Worm (Caenorhabditis elegans) whole organism, L1 larva: ENCODE measurements around the gene bus-1.

Source experiments
- C34B4.2 ChIP-seq: sonication (generic microtip); optimal IDR thresholded peaks from 2 replicates; lab custom pipeline; 2017; ENCODE audit warnings: mild to moderate bottlenecking, missing genetic modification characterization, missing compliant biosample characterization
- F16B12.6 ChIP-seq: fragments of 150-350 bp; optimal IDR thresholded peaks from 2 replicates; lab custom pipeline; 2014; ENCODE audit warnings: missing biosample characterization, missing genetic modification characterization
- blmp-1 ChIP-seq: fragments of 150-350 bp; optimal IDR thresholded peaks from 2 replicates; lab custom pipeline; 2014; ENCODE audit warnings: missing biosample characterization, missing genetic modification characterization
- ceh-63 ChIP-seq: fragments of 200-800 bp; sonication (Bioruptor generic); optimal IDR thresholded peaks from 2 replicates; lab custom pipeline; 2018; ENCODE audit warnings: mild to moderate bottlenecking, missing genetic modification characterization, missing compliant biosample characterization
- ceh-8 ChIP-seq: fragments of 200-800 bp; sonication (Bioruptor generic); optimal IDR thresholded peaks from 2 replicates; lab custom pipeline; 2018; ENCODE audit warnings: mild to moderate bottlenecking, missing genetic modification characterization, moderate library complexity, missing compliant biosample characterization
- dsc-1 ChIP-seq: sonication (generic microtip); optimal IDR thresholded peaks from 2 replicates; lab custom pipeline; 2016; ENCODE audit warnings: mild to moderate bottlenecking, missing genetic modification characterization, missing compliant biosample characterization
- efl-1 ChIP-seq, 4 experiments: fragments of 150-350 bp; optimal IDR thresholded peaks in 3 of 4; peaks in 1 of 4; 1 replicate in 1 of 4; 2 replicates in 3 of 4; lab custom pipeline; 2014; ENCODE audit warnings: missing biosample characterization in 2 of 4, missing genetic modification characterization in 2 of 4, missing genetic modification reagents in 2 of 4
- egl-13 ChIP-seq: sonication (generic microtip); optimal IDR thresholded peaks from 2 replicates; lab custom pipeline; 2016; ENCODE audit warnings: missing genotype, missing genetic modification reagents, missing genetic modification characterization, missing compliant biosample characterization
- egl-27 ChIP-seq, 2 experiments: fragments of 150-350 bp in 1 of 2; sonication (generic microtip); optimal IDR thresholded peaks; 3 replicates each; lab custom pipeline; 2017 to 2018; ENCODE audit warnings: missing biosample characterization in 2 of 2, missing genetic modification characterization in 2 of 2, missing genetic modification reagents in 2 of 2
- elt-3 ChIP-seq, 6 experiments: fragments of 150-350 bp in 1 of 6; sonication (generic microtip); optimal IDR thresholded peaks; 2 replicates each; lab custom pipeline; 2017 to 2018; ENCODE audit warnings: missing biosample characterization in 6 of 6, missing genetic modification characterization in 6 of 6, inconsistent platforms in 1 of 6
- fkh-4 ChIP-seq: sonication (generic microtip); optimal IDR thresholded peaks from 2 replicates; lab custom pipeline; 2016; ENCODE audit warnings: missing compliant biosample characterization, missing genetic modification characterization, borderline replicate concordance
- grh-1 ChIP-seq: fragments of 200-800 bp; sonication (Bioruptor generic); IDR thresholded peaks from 2 replicates; pipeline ENCODE4 v1.3.6; 2022; ENCODE audit warnings: missing genetic modification reagents, missing genetic modification characterization, missing compliant biosample characterization
- hlh-17 ChIP-seq: fragments of 200-800 bp; sonication (Bioruptor generic); optimal IDR thresholded peaks from 2 replicates; lab custom pipeline; 2018; ENCODE audit warnings: missing genetic modification characterization, mild to moderate bottlenecking, missing compliant biosample characterization, moderate library complexity, borderline replicate concordance
- hlh-4 ChIP-seq: sonication (generic microtip); optimal IDR thresholded peaks from 2 replicates; lab custom pipeline; 2016; ENCODE audit warnings: mild to moderate bottlenecking, missing genetic modification characterization, missing compliant biosample characterization
- hpl-2 ChIP-seq: fragments of 150-350 bp; optimal IDR thresholded peaks from 2 replicates; lab custom pipeline; 2014; ENCODE audit warnings: missing biosample characterization, missing genetic modification reagents, missing genetic modification characterization
- jun-1 ChIP-seq: fragments of 150-350 bp; optimal IDR thresholded peaks from 2 replicates; lab custom pipeline; 2014; ENCODE audit warnings: missing biosample characterization, missing genetic modification reagents, missing genetic modification characterization
- lin-14 ChIP-seq: fragments of 200-800 bp; sonication (Bioruptor generic); optimal IDR thresholded peaks from 2 replicates; lab custom pipeline; 2018; ENCODE audit warnings: mild to moderate bottlenecking, missing genetic modification characterization, moderate library complexity, missing compliant biosample characterization
- lin-15B ChIP-seq: fragments of 150-350 bp; sonication (generic microtip); optimal IDR thresholded peaks from 3 replicates; lab custom pipeline; 2014; ENCODE audit warnings: missing biosample characterization, missing genetic modification characterization
- lin-35 ChIP-seq, 2 experiments: fragments of 150-350 bp; optimal IDR thresholded peaks; 2 replicates each; lab custom pipeline; 2014; ENCODE audit warnings: missing biosample characterization in 2 of 2, missing genetic modification characterization in 2 of 2, missing genetic modification reagents in 2 of 2
- lin-39 ChIP-seq: fragments of 150-350 bp; optimal IDR thresholded peaks from 2 replicates; lab custom pipeline; 2014; ENCODE audit warnings: missing biosample characterization, missing genetic modification reagents, missing genetic modification characterization
- lir-3 ChIP-seq: sonication (generic microtip); optimal IDR thresholded peaks from 2 replicates; lab custom pipeline; 2016; ENCODE audit warnings: mild to moderate bottlenecking, missing genetic modification characterization, moderate library complexity, missing compliant biosample characterization; ENCODE audit not compliant: poor library complexity
- mef-2 ChIP-seq: fragments of 150-350 bp; optimal IDR thresholded peaks from 2 replicates; lab custom pipeline; 2014; ENCODE audit warnings: missing biosample characterization, missing genetic modification characterization
- mep-1 ChIP-seq: fragments of 150-350 bp; optimal IDR thresholded peaks from 2 replicates; lab custom pipeline; 2014; ENCODE audit warnings: missing biosample characterization, missing genetic modification characterization
- nhr-11 ChIP-seq: fragments of 150-350 bp; optimal IDR thresholded peaks from 2 replicates; lab custom pipeline; 2014; ENCODE audit warnings: missing biosample characterization, missing genetic modification characterization
- nhr-19 ChIP-seq: fragments of 200-800 bp; sonication (Bioruptor generic); conservative IDR thresholded peaks from 2 replicates; pipeline ENCODE4 v1.3.6; 2022; ENCODE audit warnings: missing genetic modification characterization, missing compliant biosample characterization
- nhr-20 ChIP-seq: sonication (generic microtip); optimal IDR thresholded peaks from 2 replicates; lab custom pipeline; 2016; ENCODE audit warnings: mild to moderate bottlenecking, missing genetic modification characterization, missing compliant biosample characterization
- nhr-47 ChIP-seq: sonication (generic microtip); optimal IDR thresholded peaks from 2 replicates; lab custom pipeline; 2016; ENCODE audit warnings: mild to moderate bottlenecking, missing genetic modification characterization, moderate library complexity, missing compliant biosample characterization
- nhr-84 ChIP-seq: sonication (generic microtip); optimal IDR thresholded peaks from 2 replicates; lab custom pipeline; 2017; ENCODE audit warnings: missing biosample characterization, missing genetic modification characterization
- nhr-85 ChIP-seq: sonication (generic microtip); peaks from one replicate; lab custom pipeline; 2016; ENCODE audit warnings: missing genetic modification characterization, inconsistent platforms, missing compliant biosample characterization
- nhr-90 ChIP-seq: sonication (generic microtip); optimal IDR thresholded peaks from 2 replicates; lab custom pipeline; 2016; ENCODE audit warnings: mild to moderate bottlenecking, missing genetic modification characterization, missing compliant biosample characterization; ENCODE audit not compliant: poor library complexity
- pqm-1 ChIP-seq: sonication (generic microtip); optimal IDR thresholded peaks from 3 replicates; lab custom pipeline; 2017; ENCODE audit warnings: missing biosample characterization, missing genetic modification characterization
- rnt-1 ChIP-seq: sonication (generic microtip); optimal IDR thresholded peaks from 2 replicates; lab custom pipeline; 2016; ENCODE audit warnings: mild to moderate bottlenecking, missing genetic modification characterization, moderate library complexity, missing compliant biosample characterization
- skn-1 ChIP-seq: fragments of 150-350 bp; optimal IDR thresholded peaks from 2 replicates; lab custom pipeline; 2014; ENCODE audit warnings: missing biosample characterization, missing genetic modification characterization
- snu-23 ChIP-seq: sonication (generic microtip); optimal IDR thresholded peaks from 2 replicates; lab custom pipeline; 2016; ENCODE audit warnings: missing genetic modification characterization, missing compliant biosample characterization
- sox-4 ChIP-seq: sonication (generic microtip); optimal IDR thresholded peaks from 2 replicates; lab custom pipeline; 2016; ENCODE audit warnings: missing genetic modification characterization, missing compliant biosample characterization
- sptf-1 ChIP-seq: fragments of 150-350 bp; optimal IDR thresholded peaks from 2 replicates; lab custom pipeline; 2014; ENCODE audit warnings: missing biosample characterization, missing genetic modification characterization
- sup-37 ChIP-seq: fragments of 200-800 bp; sonication (Bioruptor generic); optimal IDR thresholded peaks from 2 replicates; lab custom pipeline; 2018; ENCODE audit warnings: mild to moderate bottlenecking, missing genetic modification characterization, missing compliant biosample characterization
- swsn-7 ChIP-seq: sonication (generic microtip); optimal IDR thresholded peaks from 2 replicates; lab custom pipeline; 2016; ENCODE audit warnings: missing genetic modification characterization, missing compliant biosample characterization
- tbx-2 ChIP-seq: sonication (generic microtip); optimal IDR thresholded peaks from 2 replicates; lab custom pipeline; 2016; ENCODE audit warnings: missing genetic modification characterization, missing compliant biosample characterization
- unc-130 ChIP-seq: fragments of 150-350 bp; optimal IDR thresholded peaks from 2 replicates; lab custom pipeline; 2017; ENCODE audit warnings: missing biosample characterization, missing genetic modification characterization, inconsistent platforms
- unc-62 ChIP-seq: fragments of 150-350 bp; optimal IDR thresholded peaks from 2 replicates; lab custom pipeline; 2014; ENCODE audit warnings: missing biosample characterization, missing genetic modification reagents, missing genetic modification characterization
- xbp-1 ChIP-seq: sonication (generic microtip); optimal IDR thresholded peaks from 2 replicates; lab custom pipeline; 2016; ENCODE audit warnings: missing genetic modification characterization, missing compliant biosample characterization
- zag-1 ChIP-seq: fragments of 150-350 bp; optimal IDR thresholded peaks from 2 replicates; lab custom pipeline; 2014; ENCODE audit warnings: missing biosample characterization, missing genetic modification characterization
- zip-4 ChIP-seq: fragments of 200-800 bp; sonication (Bioruptor generic); optimal IDR thresholded peaks from 2 replicates; lab custom pipeline; 2018; ENCODE audit warnings: mild to moderate bottlenecking, missing genetic modification characterization, moderate library complexity, missing compliant biosample characterization

bus-1 gene

ce11 chrV:8991679-8992078 lies 32.9 kb downstream of the bus-1 start, which contains the start of gene F59E11.6:
F59E11.6 (plus strand) TSS chrV:8991789.
- TF ChIP-seq egl-27 (tag; optimal IDR thresholded peaks at IDR 0.05; lab: Kevin White, UChicago) (no peak), ceh-63 (GFP tag; lab: Kevin White, UChicago) (no peak), dsc-1 (no peak), nhr-85 (tag; lab: Kevin White, UChicago) (peak; percentile 53), jun-1 (no peak), grh-1 (GFP tag; lab: Robert Waterston, UW) (no peak)

- no peak for TF ChIP-seq ceh-8 (GFP tag; lab: Kevin White, UChicago)
- TF ChIP-seq nhr-90 (tag; lab: Kevin White, UChicago), result no peak
- no peak for TF ChIP-seq lir-3 (tag; lab: Kevin White, UChicago)
- TF ChIP-seq sox-4 (tag; lab: Kevin White, UChicago), result no peak
- no peak for TF ChIP-seq fkh-4 (tag; lab: Kevin White, UChicago)
- TF ChIP-seq nhr-84 (tag; lab: Kevin White, UChicago), result no peak
- no peak for TF ChIP-seq F16B12.6
- peak; percentile 16 for TF ChIP-seq nhr-20 (tag; lab: Kevin White, UChicago)
- no peak for TF ChIP-seq efl-1 (optimal IDR thresholded peaks at IDR 0.05; lab: Kevin White, UChicago)
- TF ChIP-seq efl-1 (GFP tag; optimal IDR thresholded peaks at IDR 0.05 in 1 of 2; lab: Kevin White, UChicago), result peak in 1 of 2 experiments; percentile 71
- TF ChIP-seq snu-23 (GFP tag; lab: Kevin White, UChicago), result peak; percentile 19
- no peak for TF ChIP-seq hlh-4
- TF ChIP-seq mef-2 (tag; lab: Kevin White, UChicago), result no peak
- no peak for TF ChIP-seq jun-1
- no peak for TF ChIP-seq zag-1 (tag; lab: Kevin White, UChicago)
- TF ChIP-seq egl-27 (tag; optimal IDR thresholded peaks at IDR 0.05; lab: Kevin White, UChicago), result no peak
- no peak for TF ChIP-seq tbx-2 (tag; lab: Kevin White, UChicago)
- TF ChIP-seq swsn-7 (tag; lab: Kevin White, UChicago), result no peak
- peak in 1 of 6 experiments; percentile 37 for TF ChIP-seq elt-3 (tag; optimal IDR thresholded peaks at IDR 0.05; lab: Kevin White, UChicago)
- no peak for TF ChIP-seq hlh-17 (GFP tag; lab: Kevin White, UChicago)
- TF ChIP-seq nhr-85 (tag; lab: Kevin White, UChicago), result peak; percentile 73
- TF ChIP-seq mep-1 (tag; lab: Kevin White, UChicago), result peak; percentile 5
- TF ChIP-seq hpl-2 (GFP tag; lab: Kevin White, UChicago), result no peak
- TF ChIP-seq xbp-1, result no peak
- TF ChIP-seq unc-62, result no peak
- TF ChIP-seq lin-35 (GFP tag; optimal IDR thresholded peaks at IDR 0.05; lab: Kevin White, UChicago), result peak in 1 of 2 experiments; percentile 2
- TF ChIP-seq nhr-47 (tag; lab: Kevin White, UChicago), result no peak
- no peak for TF ChIP-seq egl-13
- no peak for TF ChIP-seq pqm-1 (tag; lab: Kevin White, UChicago)
- TF ChIP-seq unc-130 (tag; lab: Kevin White, UChicago), result no peak
- no peak for TF ChIP-seq lin-15B (tag; lab: Kevin White, UChicago)
- TF ChIP-seq blmp-1 (tag; lab: Kevin White, UChicago), result peak; percentile 33
- no peak for TF ChIP-seq skn-1
- TF ChIP-seq lin-14 (GFP tag; lab: Kevin White, UChicago), result peak; percentile 52
- no peak for TF ChIP-seq C34B4.2 (tag; lab: Kevin White, UChicago)
- no peak for TF ChIP-seq sup-37
- TF ChIP-seq rnt-1, result no peak
- TF ChIP-seq zip-4 (GFP tag; lab: Kevin White, UChicago), result no peak
- TF ChIP-seq sptf-1 (tag; lab: Kevin White, UChicago), result no peak
- TF ChIP-seq nhr-19, result no peak
- no peak for TF ChIP-seq grh-1 (GFP tag; lab: Robert Waterston, UW)
- no peak for TF ChIP-seq nhr-11 (tag; lab: Kevin White, UChicago)
- TF ChIP-seq lin-39 (tag; lab: Kevin White, UChicago), result no peak
Measured at ce11 chrV:8990194-8990649, 34.4 kb downstream of the bus-1 start, which contains the start of gene F59E11.7. F59E11.7 (plus strand) TSS chrV:8990244.
